Fruit fly (Drosophila melanogaster) whole organism, embryonic: ENCODE data around the gene mAChR-C.
A peak's percentile ranks its signal among the peaks of the same experiment; 100 is the strongest.

Experiments used
- Bgb ChIP-seq: fragments of 200-800 bp; sonication (Bioruptor generic); IDR thresholded peaks from 2 replicates; pipeline ENCODE4 v1.3.6; 2022; ENCODE audit warnings: missing biosample characterization, missing genetic modification characterization; ENCODE audit not compliant: partially characterized antibody
- C15 ChIP-seq: fragments of 200-800 bp; sonication (Bioruptor generic); IDR thresholded peaks from 3 replicates; pipeline ENCODE4 v1.3.6; 2022; ENCODE audit warnings: missing biosample characterization, missing genetic modification characterization
- CG11696 ChIP-seq: fragments of 200-800 bp; sonication (Bioruptor generic); IDR thresholded peaks from 2 replicates; pipeline ENCODE4 v1.3.6; 2022; ENCODE audit warnings: missing biosample characterization, missing genetic modification characterization
- CG13296 ChIP-seq: fragments of 200-800 bp; sonication (Bioruptor generic); optimal IDR thresholded peaks from 3 replicates; lab custom pipeline; 2018; ENCODE audit warnings: missing biosample characterization, mild to moderate bottlenecking, missing genetic modification characterization
- CG14710 ChIP-seq: fragments of 200-800 bp; sonication (Bioruptor generic); optimal IDR thresholded peaks from 3 replicates; lab custom pipeline; 2019; ENCODE audit warnings: missing biosample characterization, mild to moderate bottlenecking, missing genetic modification characterization, moderate library complexity
- CG17568 ChIP-seq: fragments of 200-800 bp; sonication (Bioruptor generic); optimal IDR thresholded peaks from 2 replicates; lab custom pipeline; 2018; ENCODE audit warnings: missing biosample characterization, mild to moderate bottlenecking, missing genetic modification characterization, moderate library complexity
- CG17912 ChIP-seq: fragments of 200-800 bp; sonication (Bioruptor generic); optimal IDR thresholded peaks from 2 replicates; lab custom pipeline; 2018; ENCODE audit warnings: missing biosample characterization, mild to moderate bottlenecking, missing genetic modification characterization
- CG2678 ChIP-seq: fragments of 200-800 bp; sonication (Bioruptor generic); optimal IDR thresholded peaks from 3 replicates; lab custom pipeline; 2019; ENCODE audit warnings: missing biosample characterization, mild to moderate bottlenecking, missing genetic modification characterization, moderate library complexity
- CG4820 ChIP-seq: fragments of 200-800 bp; sonication (Bioruptor generic); optimal IDR thresholded peaks from 3 replicates; lab custom pipeline; 2016; ENCODE audit warnings: missing biosample characterization, missing genetic modification characterization
- CG8281 ChIP-seq: fragments of 200-800 bp; sonication (Bioruptor generic); optimal IDR thresholded peaks from 2 replicates; lab custom pipeline; 2018; ENCODE audit warnings: missing biosample characterization, mild to moderate bottlenecking, missing genetic modification characterization, moderate library complexity
- CG9437 ChIP-seq: fragments of 200-800 bp; sonication (Bioruptor generic); optimal IDR thresholded peaks from 2 replicates; lab custom pipeline; 2018; ENCODE audit warnings: missing biosample characterization, mild to moderate bottlenecking, missing genetic modification characterization
- Camta ChIP-seq: fragments of 200-800 bp; sonication (Bioruptor generic); optimal IDR thresholded peaks from 2 replicates; lab custom pipeline; 2016; ENCODE audit warnings: missing biosample characterization, missing genetic modification characterization
- Doc2 ChIP-seq: fragments of 200-800 bp; sonication (Bioruptor generic); IDR thresholded peaks from 2 replicates; pipeline ENCODE4 v1.3.6; 2022; ENCODE audit warnings: missing biosample characterization, missing genetic modification characterization
- Ets97D ChIP-seq: fragments of 200-800 bp; sonication (Bioruptor generic); optimal IDR thresholded peaks from 3 replicates; lab custom pipeline; 2016; ENCODE audit warnings: missing biosample characterization, missing genetic modification characterization
- Fer3 ChIP-seq: fragments of 200-800 bp; sonication (Bioruptor generic); optimal IDR thresholded peaks from 2 replicates; lab custom pipeline; 2018; ENCODE audit warnings: missing biosample characterization, mild to moderate bottlenecking, missing genetic modification characterization, moderate library complexity
- Hr51 ChIP-seq, 2 experiments: fragments of 200-800 bp; sonication (Bioruptor generic); optimal IDR thresholded peaks; 2 replicates in 1 of 2; 3 replicates in 1 of 2; lab custom pipeline; 2016 to 2018; ENCODE audit warnings: missing biosample characterization in 2 of 2, missing genetic modification characterization in 2 of 2, mild to moderate bottlenecking in 1 of 2, moderate library complexity in 1 of 2
- Hsf ChIP-seq: fragments of 200-800 bp; sonication (Bioruptor generic); optimal IDR thresholded peaks from 3 replicates; lab custom pipeline; 2016; ENCODE audit warnings: missing biosample characterization, missing genetic modification characterization
- Kr ChIP-seq: fragments of 200-800 bp; sonication (Bioruptor generic); optimal IDR thresholded peaks from 2 replicates; lab custom pipeline; 2017; ENCODE audit warnings: missing biosample characterization, mild to moderate bottlenecking, missing genetic modification characterization
- Mad ChIP-seq: fragments of 200-800 bp; sonication (Bioruptor generic); optimal IDR thresholded peaks from 2 replicates; lab custom pipeline; 2016; ENCODE audit warnings: missing biosample characterization, missing genetic modification characterization
- Med ChIP-seq: fragments of 200-800 bp; sonication (Bioruptor generic); peaks from one replicate; lab custom pipeline; 2016; ENCODE audit warnings: missing biosample characterization, missing genetic modification characterization, mild to moderate bottlenecking, inconsistent platforms, moderate library complexity
- NfI ChIP-seq: fragments of 200-800 bp; sonication (Bioruptor generic); optimal IDR thresholded peaks from 3 replicates; lab custom pipeline; 2018; ENCODE audit warnings: missing biosample characterization, mild to moderate bottlenecking, missing genetic modification characterization, moderate library complexity
- Pdp1 ChIP-seq, 2 experiments: fragments of 200-800 bp; sonication (Bioruptor generic); optimal IDR thresholded peaks; 3 replicates each; lab custom pipeline; 2016; ENCODE audit warnings: missing biosample characterization in 2 of 2, missing genetic modification characterization in 2 of 2, mild to moderate bottlenecking in 1 of 2, moderate library complexity in 1 of 2
- ara ChIP-seq: fragments of 200-800 bp; sonication (Bioruptor generic); IDR thresholded peaks from 2 replicates; pipeline ENCODE4 v1.3.6; 2022; ENCODE audit warnings: missing biosample characterization, missing genetic modification characterization
- ash1 ChIP-seq: fragments of 200-800 bp; sonication (Bioruptor generic); optimal IDR thresholded peaks from 2 replicates; lab custom pipeline; 2018; ENCODE audit warnings: missing biosample characterization, mild to moderate bottlenecking, missing genetic modification characterization
- ato ChIP-seq: fragments of 200-800 bp; sonication (Bioruptor generic); IDR thresholded peaks from 2 replicates; pipeline ENCODE4 v1.3.6; 2022; ENCODE audit warnings: missing biosample characterization, missing genetic modification characterization; ENCODE audit not compliant: partially characterized antibody
- bab2 ChIP-seq: fragments of 200-800 bp; sonication (Bioruptor generic); optimal IDR thresholded peaks from 2 replicates; lab custom pipeline; 2016; ENCODE audit warnings: missing biosample characterization, missing genetic modification characterization
- bcd ChIP-seq: fragments of 200-800 bp; sonication (Bioruptor generic); optimal IDR thresholded peaks from 2 replicates; lab custom pipeline; 2017; ENCODE audit warnings: missing biosample characterization, mild to moderate bottlenecking, missing genetic modification characterization
- bigmax ChIP-seq: fragments of 200-800 bp; sonication (Bioruptor generic); optimal IDR thresholded peaks from 2 replicates; lab custom pipeline; 2018; ENCODE audit warnings: missing biosample characterization, mild to moderate bottlenecking, missing genetic modification characterization
- cad ChIP-seq: fragments of >200 bp; optimal IDR thresholded peaks from 2 replicates; lab custom pipeline; 2017; ENCODE audit warnings: missing biosample characterization, missing genetic modification characterization
- caup ChIP-seq: fragments of 200-800 bp; sonication (Bioruptor generic); optimal IDR thresholded peaks from 3 replicates; lab custom pipeline; 2017; ENCODE audit warnings: missing biosample characterization, mild to moderate bottlenecking, missing genetic modification characterization, moderate library complexity; ENCODE audit not compliant: severe bottlenecking
- dati ChIP-seq: fragments of 200-800 bp; sonication (Bioruptor generic); IDR thresholded peaks from 2 replicates; pipeline ENCODE4 v1.3.6; 2022; ENCODE audit warnings: missing biosample characterization, missing genetic modification characterization
- ems ChIP-seq: fragments of 200-800 bp; sonication (Bioruptor generic); optimal IDR thresholded peaks from 3 replicates; lab custom pipeline; 2016; ENCODE audit warnings: missing biosample characterization, missing genetic modification characterization
- gcm ChIP-seq: fragments of 200-800 bp; sonication (Bioruptor generic); optimal IDR thresholded peaks from 2 replicates; lab custom pipeline; 2019; ENCODE audit warnings: missing biosample characterization, mild to moderate bottlenecking, missing genetic modification characterization, moderate library complexity
- her ChIP-seq: fragments of 200-800 bp; sonication (Bioruptor generic); optimal IDR thresholded peaks from 2 replicates; lab custom pipeline; 2016; ENCODE audit warnings: missing biosample characterization, missing genetic modification characterization
- lmd ChIP-seq: fragments of 200-800 bp; sonication (Bioruptor generic); IDR thresholded peaks from 2 replicates; pipeline ENCODE4 v1.3.6; 2022; ENCODE audit warnings: missing biosample characterization, missing genetic modification characterization
- nau ChIP-seq: fragments of 200-800 bp; sonication (Bioruptor generic); optimal IDR thresholded peaks from 3 replicates; lab custom pipeline; 2017; ENCODE audit warnings: missing biosample characterization, mild to moderate bottlenecking, missing genetic modification characterization, missing genetic modification reagents
- nerfin-2 ChIP-seq: fragments of 200-800 bp; sonication (Bioruptor generic); IDR thresholded peaks from 2 replicates; pipeline ENCODE4 v1.3.6; 2022; ENCODE audit warnings: missing biosample characterization, missing genetic modification characterization; ENCODE audit not compliant: partially characterized antibody
- odd ChIP-seq: fragments of 200-800 bp; sonication (Bioruptor generic); optimal IDR thresholded peaks from 2 replicates; lab custom pipeline; 2017; ENCODE audit warnings: missing biosample characterization, mild to moderate bottlenecking, missing genetic modification characterization
- p53 ChIP-seq: fragments of 200-800 bp; sonication (Bioruptor generic); optimal IDR thresholded peaks from 2 replicates; lab custom pipeline; 2016; ENCODE audit warnings: missing biosample characterization, missing genetic modification characterization
- phol ChIP-seq: fragments of 200-800 bp; sonication (Bioruptor generic); optimal IDR thresholded peaks from 3 replicates; lab custom pipeline; 2018; ENCODE audit warnings: missing biosample characterization, mild to moderate bottlenecking, missing genetic modification characterization, moderate library complexity
- slbo ChIP-seq: fragments of 200-800 bp; sonication (Bioruptor generic); IDR thresholded peaks from 2 replicates; pipeline ENCODE4 v1.3.6; 2022; ENCODE audit warnings: missing biosample characterization, missing genetic modification characterization
- tgo ChIP-seq: fragments of 200-800 bp; sonication (Bioruptor generic); IDR thresholded peaks from 3 replicates; pipeline ENCODE4 v1.3.6; 2022; ENCODE audit warnings: missing biosample characterization, missing genetic modification characterization
- tin ChIP-seq: fragments of 200-800 bp; sonication (Bioruptor generic); optimal IDR thresholded peaks from 3 replicates; lab custom pipeline; 2016; ENCODE audit warnings: missing biosample characterization, missing genetic modification characterization
- toy ChIP-seq: fragments of 200-800 bp; sonication (Bioruptor generic); IDR thresholded peaks from 2 replicates; pipeline ENCODE4 v1.3.6; 2022; ENCODE audit warnings: missing biosample characterization, missing genetic modification characterization
- trh ChIP-seq: fragments of 200-800 bp; sonication (Bioruptor generic); optimal IDR thresholded peaks from 2 replicates; lab custom pipeline; 2016; ENCODE audit warnings: missing biosample characterization, missing genetic modification characterization
- ttk ChIP-seq: fragments of 200-800 bp; sonication (Bioruptor generic); IDR thresholded peaks from 2 replicates; pipeline ENCODE4 v2.1.2; 2022; ENCODE audit warnings: missing biosample characterization, missing genetic modification characterization
- unpg ChIP-seq: fragments of 200-800 bp; sonication (Bioruptor generic); optimal IDR thresholded peaks from 3 replicates; lab custom pipeline; 2018; ENCODE audit warnings: missing biosample characterization, mild to moderate bottlenecking, missing genetic modification characterization, moderate library complexity
- vfl ChIP-seq: fragments of 200-800 bp; sonication (Bioruptor generic); optimal IDR thresholded peaks from 2 replicates; lab custom pipeline; 2016; ENCODE audit warnings: missing biosample characterization, missing genetic modification characterization
- wdn ChIP-seq: fragments of 200-800 bp; sonication (Bioruptor generic); IDR thresholded peaks from 2 replicates; pipeline ENCODE4 v1.3.6; 2022; ENCODE audit warnings: missing biosample characterization, missing genetic modification characterization
- wek ChIP-seq: fragments of 200-800 bp; sonication (Bioruptor generic); optimal IDR thresholded peaks from 3 replicates; lab custom pipeline; 2018; ENCODE audit warnings: missing biosample characterization, mild to moderate bottlenecking, missing genetic modification characterization, moderate library complexity

Gene mAChR-C

DNA sequence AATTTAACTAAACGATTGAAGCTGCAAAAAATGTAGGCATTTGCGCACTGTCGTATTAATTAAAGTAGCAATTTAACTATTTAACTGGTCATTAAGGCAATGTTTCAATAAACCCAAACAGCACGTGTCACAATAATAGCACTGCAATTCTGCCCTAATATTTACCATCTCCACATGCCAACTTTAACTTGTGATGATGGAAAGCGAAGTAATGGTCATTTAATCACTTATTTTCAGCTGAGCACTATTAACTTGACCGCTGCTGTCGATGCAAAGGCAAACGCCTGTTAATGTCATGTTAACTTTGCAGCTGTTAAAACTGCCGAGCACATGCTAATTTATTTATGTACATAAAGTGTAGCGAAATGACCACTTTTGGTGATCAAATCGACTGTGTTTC lies 38.3 kb downstream of the mAChR-C start (continued):
- TF ChIP-seq Doc2 (GFP tag; lab: Robert Waterston, UW) (0 out of 2 replicates have a peak, but pooled peaks have one; percentile 41), CG17568 (peak; percentile 68), ara (GFP tag; lab: Robert Waterston, UW) (peak; percentile 85), bcd (GFP tag; lab: Kevin White, UChicago) (peak; percentile 82), nau (peak; percentile 67), wdn (peak; percentile 72), ems (GFP tag; lab: Kevin White, UChicago) (peak; percentile 82), bab2 (GFP tag; lab: Kevin White, UChicago) (peak; percentile 82), CG11696 (GFP tag; lab: Robert Waterston, UW) (peak; percentile 95), trh (GFP tag; lab: Kevin White, UChicago) (peak; percentile 35), unpg (peak; percentile 88), Mad (peak; percentile 78), tin (peak; percentile 69), ttk (GFP tag; lab: Robert Waterston, UW) (peak; percentile 84), Hr51 (GFP tag; optimal IDR thresholded peaks at IDR 0.05; lab: Kevin White, UChicago) (peak; percentile 75 to 89), cad (GFP tag; lab: Kevin White, UChicago) (no peak), CG4820 (GFP tag; lab: Kevin White, UChicago) (peak; percentile 69), CG2678 (tag; lab: Kevin White, UChicago) (peak; percentile 87), Ets97D (GFP tag; lab: Kevin White, UChicago) (peak; percentile 56), her (GFP tag; lab: Kevin White, UChicago) (peak; percentile 81), CG13296 (GFP tag; lab: Kevin White, UChicago) (peak; percentile 77), ato (no peak), toy (GFP tag; lab: Robert Waterston, UW) (no peak), Pdp1 (GFP tag; optimal IDR thresholded peaks at IDR 0.05; lab: Kevin White, UChicago) (peak; percentile 72 to 76), dati (GFP tag; lab: Robert Waterston, UW) (peak; percentile 75), Camta (peak; percentile 74), caup (peak; percentile 80), wek (GFP tag; lab: Kevin White, UChicago) (peak; percentile 76), CG14710 (tag; lab: Kevin White, UChicago) (peak; percentile 41), tgo (GFP tag; lab: Robert Waterston, UW) (peak; percentile 81), p53 (GFP tag; lab: Kevin White, UChicago) (peak; percentile 51), C15 (GFP tag; lab: Robert Waterston, UW) (peak; percentile 48; the same call in 1 of the 3 replicates), Fer3 (peak; percentile 83), phol (peak; percentile 75), lmd (GFP tag; lab: Robert Waterston, UW) (peak; percentile 88), CG9437 (peak; percentile 64), Med (peak; percentile 98), Bgb (GFP tag; lab: Robert Waterston, UW) (no peak), CG17912 (GFP tag; lab: Kevin White, UChicago) (peak; percentile 29), nerfin-2 (GFP tag; lab: Robert Waterston, UW) (no peak), NfI (peak; percentile 86), vfl (GFP tag; lab: Kevin White, UChicago) (peak; percentile 75), CG8281 (tag; lab: Kevin White, UChicago) (peak; percentile 77), ash1 (GFP tag; lab: Kevin White, UChicago) (no peak), Kr (GFP tag; lab: Kevin White, UChicago) (no peak), Hsf (GFP tag; lab: Kevin White, UChicago) (peak; percentile 83), odd (GFP tag; lab: Kevin White, UChicago) (peak; percentile 73), bigmax (GFP tag; lab: Kevin White, UChicago) (no peak), slbo (peak; percentile 93), gcm (GFP tag; lab: Kevin White, UChicago) (peak; percentile 54)
